Fruit fly (Drosophila melanogaster) whole organism, embryonic: ENCODE measurements around the gene NKCC.

Experiments used
- Abd-B ChIP-seq: fragments of 200-800 bp; sonication (Bioruptor generic); optimal IDR thresholded peaks from 2 replicates; lab custom pipeline; 2018; ENCODE audit warnings: missing biosample characterization, mild to moderate bottlenecking, missing genetic modification characterization, moderate library complexity
- Adf1 ChIP-seq: fragments of 200-800 bp; sonication (Bioruptor generic); IDR thresholded peaks from 2 replicates; pipeline ENCODE4 v1.3.6; 2022; ENCODE audit warnings: missing biosample characterization, missing genetic modification characterization
- BtbVII ChIP-seq: fragments of 200-800 bp; sonication (Bioruptor generic); optimal IDR thresholded peaks from 3 replicates; lab custom pipeline; 2017; ENCODE audit warnings: missing biosample characterization, mild to moderate bottlenecking, missing genetic modification characterization
- CG1024 ChIP-seq: fragments of 200-800 bp; sonication (Bioruptor generic); IDR thresholded peaks from 2 replicates; pipeline ENCODE4 v1.3.6; 2022; ENCODE audit warnings: missing biosample characterization, missing genetic modification characterization
- CG10431 ChIP-seq: fragments of 200-800 bp; sonication (Bioruptor generic); optimal IDR thresholded peaks from 3 replicates; lab custom pipeline; 2018; ENCODE audit warnings: missing biosample characterization, mild to moderate bottlenecking, missing genetic modification characterization
- CG10959 ChIP-seq: fragments of 200-800 bp; sonication (Bioruptor generic); IDR thresholded peaks from 2 replicates; pipeline ENCODE4 v1.3.6; 2022; ENCODE audit warnings: missing biosample characterization, missing genetic modification characterization
- CG12299 ChIP-seq: fragments of 200-800 bp; sonication (Bioruptor generic); optimal IDR thresholded peaks from 2 replicates; lab custom pipeline; 2018; ENCODE audit warnings: missing biosample characterization, mild to moderate bottlenecking, missing genetic modification characterization
- CG1233 ChIP-seq: fragments of 200-800 bp; sonication (Bioruptor generic); optimal IDR thresholded peaks from 4 replicates; lab custom pipeline; 2018; ENCODE audit warnings: missing biosample characterization, mild to moderate bottlenecking, missing genetic modification characterization
- CG18476 ChIP-seq: fragments of 200-800 bp; sonication (Bioruptor generic); optimal IDR thresholded peaks from 2 replicates; lab custom pipeline; 2016; ENCODE audit warnings: missing biosample characterization, mild to moderate bottlenecking, missing genetic modification characterization
- CG2889 ChIP-seq: fragments of 200-800 bp; sonication (Bioruptor generic); IDR thresholded peaks from 3 replicates; pipeline ENCODE4 v1.3.6; 2022; ENCODE audit warnings: missing biosample characterization, missing genetic modification characterization
- CG30403 ChIP-seq: fragments of 200-800 bp; sonication (Bioruptor generic); optimal IDR thresholded peaks from 3 replicates; lab custom pipeline; 2016; ENCODE audit warnings: missing biosample characterization, missing genetic modification characterization
- CG31441 ChIP-seq: fragments of 200-800 bp; sonication (Bioruptor generic); IDR thresholded peaks from 2 replicates; pipeline ENCODE4 v1.3.6; 2022; ENCODE audit warnings: missing biosample characterization, missing genetic modification characterization
- CG5245 ChIP-seq: fragments of 200-800 bp; sonication (Bioruptor generic); optimal IDR thresholded peaks from 3 replicates; lab custom pipeline; 2016; ENCODE audit warnings: missing biosample characterization, missing genetic modification characterization
- CG6254 ChIP-seq: fragments of 200-800 bp; sonication (Bioruptor generic); optimal IDR thresholded peaks from 3 replicates; lab custom pipeline; 2017; ENCODE audit warnings: mild to moderate bottlenecking, missing biosample characterization, missing genetic modification reagents, missing genetic modification characterization
- CG6813 ChIP-seq: fragments of 200-800 bp; sonication (Bioruptor generic); optimal IDR thresholded peaks from 2 replicates; lab custom pipeline; 2017; ENCODE audit warnings: missing biosample characterization, missing genetic modification characterization, mild to moderate bottlenecking, moderate library complexity, missing genetic modification reagents
- CG6854 ChIP-seq: fragments of 200-800 bp; sonication (Bioruptor generic); optimal IDR thresholded peaks from 3 replicates; lab custom pipeline; 2017; ENCODE audit warnings: missing biosample characterization, mild to moderate bottlenecking, missing genetic modification characterization
- CG9817 ChIP-seq: fragments of 200-800 bp; sonication (Bioruptor generic); optimal IDR thresholded peaks from 2 replicates; lab custom pipeline; 2018; ENCODE audit warnings: missing biosample characterization, mild to moderate bottlenecking, missing genetic modification characterization, moderate library complexity
- CG9876 ChIP-seq: fragments of 200-800 bp; sonication (Bioruptor generic); optimal IDR thresholded peaks from 2 replicates; lab custom pipeline; 2016; ENCODE audit warnings: missing biosample characterization, missing genetic modification characterization
- GATAe ChIP-seq: fragments of 200-800 bp; sonication (Bioruptor generic); conservative IDR thresholded peaks from 2 replicates; pipeline ENCODE4 v1.3.6; 2022; ENCODE audit warnings: missing biosample characterization, missing genetic modification characterization
- HLHmδ ChIP-seq: fragments of 200-800 bp; sonication (Bioruptor generic); optimal IDR thresholded peaks from 2 replicates; lab custom pipeline; 2018; ENCODE audit warnings: missing biosample characterization, mild to moderate bottlenecking, missing genetic modification characterization, moderate library complexity
- NC2β ChIP-seq: fragments of 200-800 bp; sonication (Bioruptor generic); optimal IDR thresholded peaks from 2 replicates; lab custom pipeline; 2016; ENCODE audit warnings: missing biosample characterization, missing genetic modification characterization
- Nf-YA ChIP-seq: fragments of 200-800 bp; sonication (Bioruptor generic); IDR thresholded peaks from 2 replicates; pipeline ENCODE4 v1.3.6; 2022; ENCODE audit warnings: missing biosample characterization, missing genetic modification characterization
- Oaz ChIP-seq: fragments of 200-800 bp; sonication (Bioruptor generic); IDR thresholded peaks from 2 replicates; pipeline ENCODE4 v1.3.6; 2022; ENCODE audit warnings: missing biosample characterization, missing genetic modification characterization
- Poxn ChIP-seq: fragments of 200-800 bp; sonication (Bioruptor generic); IDR thresholded peaks from 2 replicates; pipeline ENCODE4 v1.3.6; 2022; ENCODE audit warnings: missing biosample characterization, missing genetic modification characterization
- Side ChIP-seq: fragments of 200-800 bp; sonication (Bioruptor generic); optimal IDR thresholded peaks from 2 replicates; lab custom pipeline; 2016; ENCODE audit warnings: missing biosample characterization, missing genetic modification characterization
- Six4 ChIP-seq: fragments of 200-800 bp; sonication (Bioruptor generic); optimal IDR thresholded peaks from 2 replicates; lab custom pipeline; 2016; ENCODE audit warnings: missing biosample characterization, missing genetic modification characterization
- Sry-β ChIP-seq: fragments of 200-800 bp; sonication (Bioruptor generic); optimal IDR thresholded peaks from 2 replicates; lab custom pipeline; 2018; ENCODE audit warnings: missing biosample characterization, mild to moderate bottlenecking, missing genetic modification characterization, moderate library complexity
- Vsx1 ChIP-seq: fragments of 200-800 bp; sonication (Bioruptor generic); optimal IDR thresholded peaks from 2 replicates; lab custom pipeline; 2017; ENCODE audit warnings: missing biosample characterization, mild to moderate bottlenecking, missing genetic modification characterization, missing genetic modification reagents
- abd-A ChIP-seq: fragments of 200-800 bp; sonication (Bioruptor generic); optimal IDR thresholded peaks from 3 replicates; lab custom pipeline; 2019; ENCODE audit warnings: missing biosample characterization, mild to moderate bottlenecking, missing genetic modification characterization, moderate library complexity
- ap ChIP-seq: fragments of 200-800 bp; sonication (Bioruptor generic); IDR thresholded peaks from 2 replicates; pipeline ENCODE4 v1.3.6; 2022; ENCODE audit warnings: missing biosample characterization, missing genetic modification characterization
- cas ChIP-seq: fragments of 200-800 bp; sonication (Bioruptor generic); IDR thresholded peaks from 2 replicates; pipeline ENCODE4 v1.3.6; 2022; ENCODE audit warnings: missing biosample characterization, missing genetic modification characterization
- chif ChIP-seq, 2 experiments: fragments of 200-800 bp; sonication (Bioruptor generic); optimal IDR thresholded peaks; 3 replicates each; lab custom pipeline; 2016; ENCODE audit warnings: missing biosample characterization in 2 of 2, missing genetic modification characterization in 2 of 2
- ci ChIP-seq: fragments of 200-800 bp; sonication (Bioruptor generic); IDR thresholded peaks from 3 replicates; pipeline ENCODE4 v1.3.6; 2022; ENCODE audit warnings: missing biosample characterization, missing genetic modification characterization
- croc ChIP-seq: fragments of 200-800 bp; sonication (Bioruptor generic); conservative IDR thresholded peaks from 3 replicates; pipeline ENCODE4 v1.3.6; 2022; ENCODE audit warnings: missing biosample characterization, missing genetic modification characterization
- eve ChIP-seq, 2 experiments: fragments of >200 bp; optimal IDR thresholded peaks; 2 replicates each; lab custom pipeline; 2017; ENCODE audit warnings: missing biosample characterization in 2 of 2, missing genetic modification characterization in 2 of 2
- ewg ChIP-seq: fragments of 200-800 bp; sonication (Bioruptor generic); optimal IDR thresholded peaks from 3 replicates; lab custom pipeline; 2017; ENCODE audit warnings: mild to moderate bottlenecking, missing biosample characterization, missing genetic modification reagents, missing genetic modification characterization
- fu2 ChIP-seq: fragments of 200-800 bp; sonication (Bioruptor generic); optimal IDR thresholded peaks from 2 replicates; lab custom pipeline; 2016; ENCODE audit warnings: missing biosample characterization, missing genetic modification characterization
- kay ChIP-seq: fragments of 200-800 bp; sonication (Bioruptor generic); optimal IDR thresholded peaks from 2 replicates; lab custom pipeline; 2016; ENCODE audit warnings: missing biosample characterization, missing genetic modification characterization
- knrl ChIP-seq: fragments of 200-800 bp; sonication (Bioruptor generic); IDR thresholded peaks from 3 replicates; pipeline ENCODE4 v1.3.6; 2022; ENCODE audit warnings: missing biosample characterization, missing genetic modification characterization; ENCODE audit not compliant: partially characterized antibody
- lab ChIP-seq: fragments of 200-800 bp; sonication (Bioruptor generic); optimal IDR thresholded peaks from 3 replicates; lab custom pipeline; 2017; ENCODE audit warnings: missing biosample characterization, missing genetic modification characterization, mild to moderate bottlenecking, moderate library complexity, missing genetic modification reagents
- nau ChIP-seq: fragments of 200-800 bp; sonication (Bioruptor generic); optimal IDR thresholded peaks from 3 replicates; lab custom pipeline; 2017; ENCODE audit warnings: missing biosample characterization, mild to moderate bottlenecking, missing genetic modification characterization, missing genetic modification reagents
- onecut ChIP-seq: fragments of 200-800 bp; sonication (Bioruptor generic); IDR thresholded peaks from 2 replicates; pipeline ENCODE4 v1.3.6; 2022; ENCODE audit warnings: missing biosample characterization, missing genetic modification characterization
- pan ChIP-seq, 4 experiments: fragments of >200 bp in 3 of 4; fragments of 200-800 bp in 1 of 4; sonication (Bioruptor generic) in 1 of 4; optimal IDR thresholded peaks in 3 of 4; IDR thresholded peaks in 1 of 4; 2 replicates each; pipeline versions ENCODE4 v1.3.6 to Lab custom; 2017 to 2022; ENCODE audit warnings: missing biosample characterization in 2 of 4, missing genetic modification characterization in 2 of 4, mixed read lengths in 1 of 4
- pros ChIP-seq: fragments of 200-800 bp; sonication (Bioruptor generic); optimal IDR thresholded peaks from 3 replicates; lab custom pipeline; 2019; ENCODE audit warnings: missing biosample characterization, mild to moderate bottlenecking, missing genetic modification characterization, moderate library complexity
- sqz ChIP-seq: fragments of 200-800 bp; sonication (Bioruptor generic); optimal IDR thresholded peaks from 3 replicates; lab custom pipeline; 2018; ENCODE audit warnings: missing biosample characterization, mild to moderate bottlenecking, missing genetic modification characterization
- tin ChIP-seq: fragments of 200-800 bp; sonication (Bioruptor generic); optimal IDR thresholded peaks from 3 replicates; lab custom pipeline; 2016; ENCODE audit warnings: missing biosample characterization, missing genetic modification characterization
- vnd ChIP-seq: fragments of 200-800 bp; sonication (Bioruptor generic); IDR thresholded peaks from 3 replicates; pipeline ENCODE4 v1.3.6; 2022; ENCODE audit warnings: missing biosample characterization, missing genetic modification characterization; ENCODE audit not compliant: partially characterized antibody
- wdn ChIP-seq: fragments of 200-800 bp; sonication (Bioruptor generic); IDR thresholded peaks from 2 replicates; pipeline ENCODE4 v1.3.6; 2022; ENCODE audit warnings: missing biosample characterization, missing genetic modification characterization
- z ChIP-seq: fragments of 200-800 bp; sonication (Bioruptor generic); IDR thresholded peaks from 3 replicates; pipeline ENCODE4 v1.3.6; 2022; ENCODE audit warnings: missing biosample characterization, missing genetic modification characterization
- zfh1 ChIP-seq: fragments of 200-800 bp; sonication (Bioruptor generic); IDR thresholded peaks from 3 replicates; pipeline ENCODE4 v1.3.6; 2022; ENCODE audit warnings: missing biosample characterization, missing genetic modification characterization

Gene NKCC

dm6 chr3R:5483488-5484109 lies 18.9 kb downstream of the NKCC start, which contains the start of gene ksr (continued):
- no peak for TF ChIP-seq HLHmδ (GFP tag; lab: Kevin White, UChicago)
- TF ChIP-seq vnd (GFP tag; lab: Robert Waterston, UW), result no peak
- TF ChIP-seq CG9817, result no peak
- TF ChIP-seq z (GFP tag; lab: Robert Waterston, UW), result no peak
- TF ChIP-seq CG5245 (GFP tag; lab: Kevin White, UChicago), result no peak
- no peak for TF ChIP-seq CG18476
- no peak for TF ChIP-seq pan (optimal IDR thresholded peaks at IDR 0.05; lab: Kevin White, UChicago)
- TF ChIP-seq pan (GFP tag; optimal IDR thresholded peaks at IDR 0.05 in 1 of 2, IDR thresholded peaks at IDR 0.05 in 1 of 2), result peak in 1 of 2 experiments; percentile 12
- no peak for TF ChIP-seq Adf1
- TF ChIP-seq cas (GFP tag; lab: Robert Waterston, UW), result no peak
- TF ChIP-seq Oaz, result no peak
- TF ChIP-seq Six4 (GFP tag; lab: Kevin White, UChicago), result no peak
- no peak for TF ChIP-seq zfh1 (GFP tag; lab: Robert Waterston, UW)
- no peak for TF ChIP-seq GATAe
- TF ChIP-seq ap, result no peak
- TF ChIP-seq nau (GFP tag; lab: Kevin White, UChicago), result no peak
- TF ChIP-seq Side (GFP tag; lab: Kevin White, UChicago), result no peak
- TF ChIP-seq Poxn (GFP tag; lab: Robert Waterston, UW), result no peak
- TF ChIP-seq ewg (GFP tag; lab: Kevin White, UChicago), result no peak
- TF ChIP-seq CG9876 (GFP tag; lab: Kevin White, UChicago), result no peak
- no peak for TF ChIP-seq lab
- TF ChIP-seq CG6813, result no peak
- no peak for TF ChIP-seq CG6854 (GFP tag; lab: Kevin White, UChicago)
- no peak for TF ChIP-seq eve (GFP tag; optimal IDR thresholded peaks at IDR 0.05; lab: Kevin White, UChicago)
- no peak for TF ChIP-seq CG6254 (GFP tag; lab: Kevin White, UChicago)
- TF ChIP-seq CG31441 (GFP tag; lab: Robert Waterston, UW), result no peak; the same call in 1 of the 2 replicates
- TF ChIP-seq kay (GFP tag; lab: Kevin White, UChicago), result no peak
- no peak for TF ChIP-seq Abd-B (GFP tag; lab: Kevin White, UChicago)
- no peak for TF ChIP-seq wdn (GFP tag; lab: Robert Waterston, UW)
- TF ChIP-seq Sry-β (GFP tag; lab: Kevin White, UChicago), result no peak
- TF ChIP-seq CG10959 (GFP tag; lab: Robert Waterston, UW), result no peak
- TF ChIP-seq chif (GFP tag; optimal IDR thresholded peaks at IDR 0.05; lab: Kevin White, UChicago), result no peak
- no peak for TF ChIP-seq tin (GFP tag; lab: Kevin White, UChicago)
- no peak for TF ChIP-seq CG10431 (GFP tag; lab: Kevin White, UChicago)
- no peak for TF ChIP-seq sqz
- no peak for TF ChIP-seq NC2β (GFP tag; lab: Kevin White, UChicago)
- peak; percentile 31 for TF ChIP-seq CG30403
- TF ChIP-seq BtbVII (GFP tag; lab: Kevin White, UChicago), result no peak
- TF ChIP-seq onecut (GFP tag; lab: Robert Waterston, UW), result peak; percentile 80
- no peak for TF ChIP-seq CG2889
- TF ChIP-seq CG12299, result no peak
- no peak for TF ChIP-seq fu2 (GFP tag; lab: Kevin White, UChicago)
- no peak for TF ChIP-seq Vsx1 (GFP tag; lab: Kevin White, UChicago)
- peak; percentile 38; the same call in 1 of the 3 replicates for TF ChIP-seq ci
- no peak for TF ChIP-seq CG1024 (GFP tag; lab: Robert Waterston, UW)
- no peak for TF ChIP-seq abd-A (tag; lab: Kevin White, UChicago)
- no peak for TF ChIP-seq knrl (GFP tag; lab: Robert Waterston, UW)
- no peak for TF ChIP-seq croc (GFP tag; lab: Robert Waterston, UW)
- TF ChIP-seq pros, result no peak
- no peak for TF ChIP-seq CG1233 (GFP tag; lab: Kevin White, UChicago)
- TF ChIP-seq Nf-YA (GFP tag; lab: Robert Waterston, UW), result no peak
